Fruit fly (Drosophila melanogaster): ENCODE data around the gene Six4.
A peak's percentile ranks its signal among the peaks of the same experiment; 100 is the strongest.

The Six4 gene

dm6 chr3L:20837040-20837830 lies 44.7 kb upstream of the Six4 start, which contains the start of gene CG13255 (continued):
- no peak for TF ChIP-seq ems (GFP tag; optimal IDR thresholded peaks at IDR 0.05)
- TF ChIP-seq Fer1 (GFP tag; optimal IDR thresholded peaks at IDR 0.05) = peak; percentile 48
- TF ChIP-seq CG18476 (GFP tag; optimal IDR thresholded peaks at IDR 0.05) = no peak
- TF ChIP-seq CG13123 (GFP tag; optimal IDR thresholded peaks at IDR 0.05) = no peak
- no peak for TF ChIP-seq gce (GFP tag; IDR thresholded peaks at IDR 0.05)
- TF ChIP-seq CG8290 (GFP tag; optimal IDR thresholded peaks at IDR 0.05) = no peak
- TF ChIP-seq CG8290 (tag; optimal IDR thresholded peaks at IDR 0.05) = no peak
- peak; percentile 59 for TF ChIP-seq lilli (GFP tag; optimal IDR thresholded peaks at IDR 0.05)
- peak; percentile 23 for TF ChIP-seq Atf-2 (GFP tag; optimal IDR thresholded peaks at IDR 0.05)
- TF ChIP-seq CG12942 (GFP tag; optimal IDR thresholded peaks at IDR 0.05) = no peak
- TF ChIP-seq Sox102F (GFP tag; optimal IDR thresholded peaks at IDR 0.05) = peak; percentile 24
- no peak for TF ChIP-seq otp (GFP tag; IDR thresholded peaks at IDR 0.05)
- TF ChIP-seq CG7372 (GFP tag; IDR thresholded peaks at IDR 0.05) = no peak
- no peak for TF ChIP-seq CG8089 (GFP tag; optimal IDR thresholded peaks at IDR 0.05)
- TF ChIP-seq CG30020 (tag; optimal IDR thresholded peaks at IDR 0.05) = no peak
- peak; percentile 42 for TF ChIP-seq CG12391 (tag; optimal IDR thresholded peaks at IDR 0.05)
- no peak for TF ChIP-seq Rx (GFP tag; IDR thresholded peaks at IDR 0.05)
- peak; percentile 52 for TF ChIP-seq lab (GFP tag; optimal IDR thresholded peaks at IDR 0.05)
- no peak for TF ChIP-seq E2f2 (GFP tag; IDR thresholded peaks at IDR 0.05)
- no peak for TF ChIP-seq stwl (tag; optimal IDR thresholded peaks at IDR 0.05)
- TF ChIP-seq D19B (GFP tag; optimal IDR thresholded peaks at IDR 0.05) = peak; percentile 55
- peak; percentile 50 for TF ChIP-seq CG4424 (GFP tag; optimal IDR thresholded peaks at IDR 0.05)
- no peak; the same call in 1 of the 2 replicates for TF ChIP-seq klu (GFP tag; IDR thresholded peaks at IDR 0.05)
- TF ChIP-seq CG4360 (GFP tag; IDR thresholded peaks at IDR 0.05) = no peak
- no peak for TF ChIP-seq Optix (GFP tag; IDR thresholded peaks at IDR 0.05)
- peak; percentile 39; the same call in 1 of the 2 replicates for TF ChIP-seq Ptx1 (GFP tag; IDR thresholded peaks at IDR 0.05)
- TF ChIP-seq CG6683 (GFP tag; optimal IDR thresholded peaks at IDR 0.05) = no peak
- TF ChIP-seq Pdp1 (GFP tag; optimal IDR thresholded peaks at IDR 0.05) = peak; percentile 18 to 32
- TF ChIP-seq CG11247 (GFP tag; IDR thresholded peaks at IDR 0.05) = no peak
- TF ChIP-seq tup (GFP tag; optimal IDR thresholded peaks at IDR 0.05) = no peak
- peak; percentile 67 for TF ChIP-seq CG15269 (tag; optimal IDR thresholded peaks at IDR 0.05)
- no peak for TF ChIP-seq CG12071 (GFP tag; optimal IDR thresholded peaks at IDR 0.05)
- TF ChIP-seq eve (GFP tag; optimal IDR thresholded peaks at IDR 0.05) = no peak
- TF ChIP-seq stc (GFP tag; IDR thresholded peaks at IDR 0.05) = no peak
- no peak for TF ChIP-seq ap (GFP tag; IDR thresholded peaks at IDR 0.05)
- peak; percentile 21; the same call in 1 of the 2 replicates for TF ChIP-seq CG31441 (GFP tag; IDR thresholded peaks at IDR 0.05)
- TF ChIP-seq z (GFP tag; IDR thresholded peaks at IDR 0.05) = no peak
- TF ChIP-seq Xrp1 (GFP tag; IDR thresholded peaks at IDR 0.05) = no peak
- peak; percentile 76; the same call in 2 of the 3 replicates for TF ChIP-seq CG17361 (GFP tag; IDR thresholded peaks at IDR 0.05)
- peak; percentile 11 for TF ChIP-seq sd (tag; optimal IDR thresholded peaks at IDR 0.05)
- peak; percentile 49 for TF ChIP-seq CG12104 (GFP tag; optimal IDR thresholded peaks at IDR 0.05)
- peak in 1 of 2 experiments; percentile 25 for TF ChIP-seq dpn (GFP tag; optimal IDR thresholded peaks at IDR 0.05)
- TF ChIP-seq Stat92E (GFP tag; optimal IDR thresholded peaks at IDR 0.05) = no peak
- TF ChIP-seq Xbp1 (GFP tag; optimal IDR thresholded peaks at IDR 0.05) = peak; percentile 21
- peak; percentile 66 for TF ChIP-seq CG11504 (tag; optimal IDR thresholded peaks at IDR 0.05)
- TF ChIP-seq CG9876 (GFP tag; optimal IDR thresholded peaks at IDR 0.05) = no peak
- TF ChIP-seq Dip2 (GFP tag; IDR thresholded peaks at IDR 0.05) = no peak
- no peak for TF ChIP-seq eyg (GFP tag; optimal IDR thresholded peaks at IDR 0.05)
- peak in 1 of 2 experiments; percentile 29 for TF ChIP-seq chif (GFP tag; optimal IDR thresholded peaks at IDR 0.05)
- TF ChIP-seq Max (GFP tag; optimal IDR thresholded peaks at IDR 0.05) = no peak

Measured in whole organism, embryonic.